Worm (Caenorhabditis elegans) whole organism, young adult: ENCODE results near the gene mab-10.

Experiments
- F57C9.4 ChIP-seq: sonication (generic microtip); optimal IDR thresholded peaks from 2 replicates; lab custom pipeline; 2017; ENCODE audit warnings: mild to moderate bottlenecking, missing genetic modification characterization, missing compliant biosample characterization
- T26A5.8 ChIP-seq: sonication (generic microtip); optimal IDR thresholded peaks from 2 replicates; lab custom pipeline; 2016; ENCODE audit warnings: missing genetic modification characterization, missing compliant biosample characterization
- ceh-27 ChIP-seq: fragments of 200-800 bp; sonication (Bioruptor generic); optimal IDR thresholded peaks from 2 replicates; lab custom pipeline; 2018; ENCODE audit warnings: mild to moderate bottlenecking, missing genetic modification characterization, moderate library complexity, missing compliant biosample characterization
- dpl-1 ChIP-seq: fragments of 150-350 bp; optimal IDR thresholded peaks from 2 replicates; lab custom pipeline; 2014; ENCODE audit warnings: missing biosample characterization, missing genetic modification reagents, missing genetic modification characterization
- him-1 ChIP-seq: sonication (generic microtip); optimal IDR thresholded peaks from 2 replicates; lab custom pipeline; 2016; ENCODE audit warnings: missing genotype, missing genetic modification reagents, missing genetic modification characterization, missing compliant biosample characterization
- let-607 ChIP-seq, 2 experiments: fragments of 200-800 bp in 1 of 2; sonication (Bioruptor generic) in 1 of 2; sonication (generic microtip) in 1 of 2; optimal IDR thresholded peaks; 2 replicates each; lab custom pipeline; 2016 to 2018; ENCODE audit warnings: mild to moderate bottlenecking in 2 of 2, missing compliant biosample characterization in 2 of 2, missing genetic modification characterization in 2 of 2, moderate library complexity in 2 of 2, missing genotype in 1 of 2
- mxl-1 ChIP-seq: sonication (generic microtip); optimal IDR thresholded peaks from 2 replicates; lab custom pipeline; 2016; ENCODE audit warnings: missing genetic modification characterization, missing compliant biosample characterization
- nfya-1 ChIP-seq: sonication (generic microtip); optimal IDR thresholded peaks from 2 replicates; lab custom pipeline; 2017; ENCODE audit warnings: antibody characterized with exemption, missing compliant biosample characterization, missing genetic modification characterization, borderline replicate concordance; ENCODE audit not compliant: insufficient read depth
- nhr-90 ChIP-seq: sonication (generic microtip); optimal IDR thresholded peaks from 2 replicates; lab custom pipeline; 2016; ENCODE audit warnings: missing genotype, mild to moderate bottlenecking, missing genetic modification characterization, missing compliant biosample characterization
- rec-8 ChIP-seq, 2 experiments: sonication (generic microtip); optimal IDR thresholded peaks; 2 replicates each; lab custom pipeline; 2016; ENCODE audit warnings: mild to moderate bottlenecking in 2 of 2, missing genetic modification characterization in 2 of 2, missing genetic modification reagents in 2 of 2, missing genotype in 2 of 2, missing biosample characterization in 1 of 2, missing compliant biosample characterization in 1 of 2, moderate library complexity in 1 of 2
- sdz-38 ChIP-seq: sonication (generic microtip); optimal IDR thresholded peaks from 2 replicates; lab custom pipeline; 2016; ENCODE audit warnings: missing genotype, missing genetic modification characterization, missing compliant biosample characterization
- sptf-2 ChIP-seq: fragments of 200-800 bp; sonication (Bioruptor generic); optimal IDR thresholded peaks from 2 replicates; lab custom pipeline; 2018; ENCODE audit warnings: mild to moderate bottlenecking, missing genetic modification characterization, missing compliant biosample characterization
- xnd-1 ChIP-seq: sonication (generic microtip); optimal IDR thresholded peaks from 2 replicates; lab custom pipeline; 2016; ENCODE audit warnings: missing genotype, missing genetic modification reagents, missing genetic modification characterization, missing compliant biosample characterization

- TF ChIP-seq nfya-1 = no peak
- no peak for TF ChIP-seq him-1
- TF ChIP-seq F57C9.4 (tag; lab: Kevin White, UChicago) = no peak
- TF ChIP-seq T26A5.8 (tag; lab: Kevin White, UChicago) = no peak
- TF ChIP-seq rec-8 (tag; optimal IDR thresholded peaks at IDR 0.05; lab: Kevin White, UChicago) = no peak
- no peak for TF ChIP-seq dpl-1
- no peak for TF ChIP-seq let-607 (tag; optimal IDR thresholded peaks at IDR 0.05; lab: Kevin White, UChicago)
- TF ChIP-seq ceh-27 = no peak
- no peak for TF ChIP-seq nhr-90 (tag; lab: Kevin White, UChicago)
- no peak for TF ChIP-seq sptf-2 (GFP tag; lab: Kevin White, UChicago)
- no peak for TF ChIP-seq xnd-1 (tag; lab: Kevin White, UChicago)
- no peak for TF ChIP-seq mxl-1 (tag; lab: Kevin White, UChicago)
- TF ChIP-seq sdz-38 (tag; lab: Kevin White, UChicago) = no peak
Observed at ce11 chrII:10531604-10532003, 3.7 kb downstream of the mab-10 start.
